Worm (Caenorhabditis elegans): Measurements from ENCODE around the gene F56C4.1.

Gene F56C4.1

ce11 chrIV:10596505-10596904, 40.2 kb upstream of the F56C4.1 start, which contains the start of gene C43F9.11:
Gene C43F9.11, plus strand, starts transcription at chrIV:10596805.
- TF ChIP-seq madf-8 (GFP tag; conservative IDR thresholded peaks at IDR 0.05) (no peak), ama-1 (optimal IDR thresholded peaks at IDR 0.05) (no peak), ama-1 (GFP tag; optimal IDR thresholded peaks at IDR 0.05) (no peak), F33H1.4 (GFP tag; IDR thresholded peaks at IDR 0.05) (no peak), unc-130 (GFP tag; optimal IDR thresholded peaks at IDR 0.05) (no peak), lin-40 (tag; optimal IDR thresholded peaks at IDR 0.05) (no peak), F10E7.11 (tag; optimal IDR thresholded peaks at IDR 0.05) (no peak), F57C9.4 (tag; optimal IDR thresholded peaks at IDR 0.05) (no peak), dpff-1 (tag; optimal IDR thresholded peaks at IDR 0.05) (no peak), lin-35 (GFP tag; optimal IDR thresholded peaks at IDR 0.05) (no peak), nfya-2 (GFP tag; IDR thresholded peaks at IDR 0.05) (no peak), ceh-27 (GFP tag; optimal IDR thresholded peaks at IDR 0.05) (no peak), cebp-2 (GFP tag; IDR thresholded peaks at IDR 0.05) (no peak), mel-28 (tag; optimal IDR thresholded peaks at IDR 0.05; ENCODE audit: borderline replicate concordance) (no peak), zfh-2 (GFP tag; conservative IDR thresholded peaks at IDR 0.05) (no peak), aptf-3 (GFP tag; IDR thresholded peaks at IDR 0.05) (no peak), K12H6.12 (tag; optimal IDR thresholded peaks at IDR 0.05) (no peak), B0261.1 (tag; optimal IDR thresholded peaks at IDR 0.05) (no peak), ztf-25 (GFP tag; IDR thresholded peaks at IDR 0.05) (no peak)

DNA sequence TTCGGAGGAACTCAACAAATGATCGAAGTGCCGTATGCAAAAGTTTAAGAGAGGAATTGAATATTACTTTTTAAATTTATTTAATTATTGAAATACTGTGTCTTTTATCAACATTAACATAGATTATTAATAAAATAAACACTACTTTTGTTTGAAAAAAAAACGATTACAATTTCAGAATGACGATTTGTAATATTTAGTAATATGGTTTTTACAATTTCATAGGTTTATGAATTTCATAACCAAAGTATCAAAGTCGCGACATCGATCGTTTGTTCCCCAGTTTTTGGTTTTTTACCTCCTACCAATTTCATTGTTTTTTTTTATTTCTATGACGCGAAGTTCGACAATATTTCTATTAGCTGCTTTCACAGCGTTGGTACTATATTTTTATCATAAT, 36.8 kb upstream of the F56C4.1 start, which contains the start of gene R09H10.1:
TSS of gene R09H10.1 (plus strand) at position 301 of the 400 bp plus-strand sequence.
- TF ChIP-seq nhr-179 (tag; optimal IDR thresholded peaks at IDR 0.05) (no peak), ceh-91 (GFP tag; IDR thresholded peaks at IDR 0.05) (no peak), hmg-1.2 (GFP tag; IDR thresholded peaks at IDR 0.05) (no peak), rpc-1 (optimal IDR thresholded peaks at IDR 0.05) (no peak), rpc-1 (tag; optimal IDR thresholded peaks at IDR 0.05) (no peak), die-1 (tag; optimal IDR thresholded peaks at IDR 0.05) (no peak), ztf-28 (GFP tag; IDR thresholded peaks at IDR 0.05) (no peak), ceh-79 (tag; optimal IDR thresholded peaks at IDR 0.05) (no peak), somi-1 (GFP tag; optimal IDR thresholded peaks at IDR 0.05) (no peak)

DNA sequence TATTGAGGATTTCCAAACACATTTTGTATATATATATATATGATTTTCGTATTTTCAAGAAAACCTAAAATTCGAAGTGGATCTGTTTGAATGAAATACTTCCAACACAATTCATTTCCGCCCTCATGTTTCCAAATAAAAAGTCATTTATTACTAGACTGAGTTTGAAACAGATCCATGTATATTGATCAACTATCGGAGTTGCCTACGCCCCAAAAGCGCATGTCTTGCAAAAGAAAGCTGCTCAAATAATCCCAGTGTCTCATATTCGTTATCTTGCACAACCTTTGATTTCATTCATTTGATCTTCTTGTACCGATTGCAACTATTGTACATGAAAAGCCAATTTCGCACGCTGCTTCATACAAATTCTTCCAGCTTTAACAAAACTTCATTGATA, 34.1 kb upstream of the F56C4.1 start, which contains the start of gene R09H10.2:
TSS of gene R09H10.2 (plus strand) at position 301 of the 400 bp plus-strand sequence.
- no peak for TF ChIP-seq lin-35 (GFP tag; optimal IDR thresholded peaks at IDR 0.05)
- TF ChIP-seq lin-40 (tag; optimal IDR thresholded peaks at IDR 0.05): no peak
- TF ChIP-seq madf-8 (GFP tag; conservative IDR thresholded peaks at IDR 0.05): no peak
- TF ChIP-seq F37B4.10 (GFP tag; IDR thresholded peaks at IDR 0.05): no peak
- TF ChIP-seq sea-2 (GFP tag; IDR thresholded peaks at IDR 0.05): no peak
- no peak for TF ChIP-seq ztf-25 (GFP tag; IDR thresholded peaks at IDR 0.05)
- no peak for TF ChIP-seq nhr-80 (tag; optimal IDR thresholded peaks at IDR 0.05)
- no peak for TF ChIP-seq ceh-79 (tag; optimal IDR thresholded peaks at IDR 0.05)
- TF ChIP-seq mes-4 (tag; optimal IDR thresholded peaks at IDR 0.05): no peak
- no peak for TF ChIP-seq F52B5.7 (tag; optimal IDR thresholded peaks at IDR 0.05)
- TF ChIP-seq cebp-2 (GFP tag; IDR thresholded peaks at IDR 0.05): no peak
- TF ChIP-seq Y79H2A.3 (GFP tag; conservative IDR thresholded peaks at IDR 0.05): no peak
- no peak for TF ChIP-seq F55B11.4 (tag; optimal IDR thresholded peaks at IDR 0.05; ENCODE audit: borderline replicate concordance, insufficient read depth)
- TF ChIP-seq C06A6.2 (GFP tag; conservative IDR thresholded peaks at IDR 0.05): no peak
- TF ChIP-seq tlf-1 (GFP tag; optimal IDR thresholded peaks at IDR 0.05): no peak
- no peak for TF ChIP-seq dox-1 (GFP tag; IDR thresholded peaks at IDR 0.05)
- no peak for TF ChIP-seq F57C9.4 (tag; optimal IDR thresholded peaks at IDR 0.05)
- TF ChIP-seq attf-5 (GFP tag; optimal IDR thresholded peaks at IDR 0.05): no peak
- no peak for TF ChIP-seq madf-6 (GFP tag; IDR thresholded peaks at IDR 0.05)

Data from whole organism, young adult.